Worm (Caenorhabditis elegans) whole organism, L2 larva: ENCODE results near the gene C10A4.4.

ENCODE experiments used
- aly-2 ChIP-seq: fragments of 150-350 bp; optimal IDR thresholded peaks from 2 replicates; lab custom pipeline; 2014; ENCODE audit warnings: missing biosample characterization, missing genetic modification characterization
- lsy-2 ChIP-seq, 2 experiments: fragments of 150-350 bp in 1 of 2; sonication (generic microtip) in 1 of 2; optimal IDR thresholded peaks; 2 replicates each; lab custom pipeline; 2014 to 2017; ENCODE audit warnings: missing biosample characterization in 2 of 2, missing genetic modification characterization in 2 of 2
- mdl-1 ChIP-seq, 2 experiments: fragments of 150-350 bp in 1 of 2; sonication (generic microtip) in 1 of 2; optimal IDR thresholded peaks; 2 replicates each; lab custom pipeline; 2017; ENCODE audit warnings: missing biosample characterization in 2 of 2, missing genetic modification characterization in 2 of 2
- ztf-11 ChIP-seq: sonication (generic microtip); optimal IDR thresholded peaks from 2 replicates; lab custom pipeline; 2017; ENCODE audit warnings: missing biosample characterization, missing genetic modification characterization

DNA sequence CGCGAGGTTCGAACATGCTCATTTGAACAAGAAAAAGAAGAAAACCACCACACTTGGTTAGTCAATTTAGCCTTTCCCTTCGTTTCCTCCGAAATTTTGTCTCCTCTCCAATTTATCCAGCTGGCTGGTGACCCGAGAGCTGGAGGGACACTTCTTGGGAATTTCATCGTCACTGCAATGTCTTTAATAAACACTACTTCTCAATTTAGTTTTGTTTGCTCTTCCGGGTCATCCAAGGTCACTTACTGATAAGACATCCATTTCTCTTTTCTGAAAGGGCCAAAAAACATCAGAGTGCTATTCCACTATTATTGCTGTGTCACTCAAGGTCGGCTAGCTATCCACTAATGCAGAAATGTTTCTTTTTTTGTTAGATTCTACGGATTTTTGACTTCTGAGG lies 4.5 kb downstream of the C10A4.4 start, which contains the start of gene C10A4.3:
- TF ChIP-seq mdl-1 (tag; optimal IDR thresholded peaks at IDR 0.05; lab: Kevin White, UChicago): no peak
- TF ChIP-seq aly-2: no peak
- TF ChIP-seq ztf-11 (tag; lab: Kevin White, UChicago): no peak
- TF ChIP-seq lsy-2 (tag; optimal IDR thresholded peaks at IDR 0.05; lab: Kevin White, UChicago): no peak
